Fruit fly (Drosophila melanogaster) whole organism, embryonic: ENCODE data around the gene CG4586.

ENCODE experiments used
- CG14860 ChIP-seq: fragments of 200-800 bp; sonication (Bioruptor generic); IDR thresholded peaks from 3 replicates; pipeline ENCODE4 v1.3.6; 2022; ENCODE audit warnings: missing biosample characterization, missing genetic modification characterization; ENCODE audit not compliant: partially characterized antibody
- CoRest ChIP-seq: fragments of 200-800 bp; sonication (Bioruptor generic); optimal IDR thresholded peaks from 3 replicates; lab custom pipeline; 2018; ENCODE audit warnings: missing biosample characterization, mild to moderate bottlenecking, missing genetic modification characterization, moderate library complexity
- Dbx ChIP-seq: fragments of 200-800 bp; sonication (Bioruptor generic); IDR thresholded peaks from 3 replicates; pipeline ENCODE4 v1.3.6; 2022; ENCODE audit warnings: missing biosample characterization, missing genetic modification characterization
- Elba2 ChIP-seq: fragments of 200-800 bp; sonication (Bioruptor generic); optimal IDR thresholded peaks from 3 replicates; lab custom pipeline; 2016; ENCODE audit warnings: missing biosample characterization, missing genetic modification characterization
- MTF-1 ChIP-seq: fragments of 200-800 bp; sonication (Bioruptor generic); optimal IDR thresholded peaks from 2 replicates; lab custom pipeline; 2018; ENCODE audit warnings: missing biosample characterization, mild to moderate bottlenecking, missing genetic modification characterization, borderline replicate concordance
- ci ChIP-seq: fragments of 200-800 bp; sonication (Bioruptor generic); IDR thresholded peaks from 3 replicates; pipeline ENCODE4 v1.3.6; 2022; ENCODE audit warnings: missing biosample characterization, missing genetic modification characterization
- crp ChIP-seq, 2 experiments: fragments of 200-800 bp; sonication (Bioruptor generic); optimal IDR thresholded peaks; 2 replicates in 1 of 2; 3 replicates in 1 of 2; lab custom pipeline; 2017; ENCODE audit warnings: missing biosample characterization in 2 of 2, missing genetic modification characterization in 2 of 2, mild to moderate bottlenecking in 1 of 2, moderate library complexity in 1 of 2
- dati ChIP-seq: fragments of 200-800 bp; sonication (Bioruptor generic); IDR thresholded peaks from 2 replicates; pipeline ENCODE4 v1.3.6; 2022; ENCODE audit warnings: missing biosample characterization, missing genetic modification characterization
- gcm2 ChIP-seq: fragments of 200-800 bp; sonication (Bioruptor generic); optimal IDR thresholded peaks from 2 replicates; lab custom pipeline; 2016; ENCODE audit warnings: missing biosample characterization, missing genetic modification characterization
- sug ChIP-seq: fragments of 200-800 bp; optimal IDR thresholded peaks from 2 replicates; lab custom pipeline; 2019; ENCODE audit warnings: missing biosample characterization, mild to moderate bottlenecking, missing genetic modification characterization, moderate library complexity
- tap ChIP-seq: fragments of 200-800 bp; optimal IDR thresholded peaks from 3 replicates; lab custom pipeline; 2019; ENCODE audit warnings: missing biosample characterization, mild to moderate bottlenecking, missing genetic modification characterization, moderate library complexity

- TF ChIP-seq gcm2 (GFP tag; lab: Kevin White, UChicago): no peak
- no peak for TF ChIP-seq tap (tag; lab: Kevin White, UChicago)
- TF ChIP-seq CG14860 (GFP tag; lab: Robert Waterston, UW): no peak
- TF ChIP-seq ci (GFP tag; lab: Robert Waterston, UW): no peak
- TF ChIP-seq CoRest: no peak
- no peak for TF ChIP-seq Dbx (GFP tag; lab: Robert Waterston, UW)
- no peak for TF ChIP-seq sug (tag; lab: Kevin White, UChicago)
- no peak for TF ChIP-seq MTF-1 (GFP tag; lab: Kevin White, UChicago)
- no peak for TF ChIP-seq Elba2 (GFP tag; lab: Kevin White, UChicago)
- TF ChIP-seq dati (GFP tag; lab: Robert Waterston, UW): no peak
- TF ChIP-seq crp (GFP tag; optimal IDR thresholded peaks at IDR 0.05; lab: Kevin White, UChicago): no peak
Observed at dm6 chrX:6976364-6976763, 6.6 kb downstream of the CG4586 start.
